Fruit fly (Drosophila melanogaster): ENCODE measurements around the gene FoxK.
A peak's percentile ranks its signal among the peaks of the same experiment; 100 is the strongest.

FoxK gene

DNA sequence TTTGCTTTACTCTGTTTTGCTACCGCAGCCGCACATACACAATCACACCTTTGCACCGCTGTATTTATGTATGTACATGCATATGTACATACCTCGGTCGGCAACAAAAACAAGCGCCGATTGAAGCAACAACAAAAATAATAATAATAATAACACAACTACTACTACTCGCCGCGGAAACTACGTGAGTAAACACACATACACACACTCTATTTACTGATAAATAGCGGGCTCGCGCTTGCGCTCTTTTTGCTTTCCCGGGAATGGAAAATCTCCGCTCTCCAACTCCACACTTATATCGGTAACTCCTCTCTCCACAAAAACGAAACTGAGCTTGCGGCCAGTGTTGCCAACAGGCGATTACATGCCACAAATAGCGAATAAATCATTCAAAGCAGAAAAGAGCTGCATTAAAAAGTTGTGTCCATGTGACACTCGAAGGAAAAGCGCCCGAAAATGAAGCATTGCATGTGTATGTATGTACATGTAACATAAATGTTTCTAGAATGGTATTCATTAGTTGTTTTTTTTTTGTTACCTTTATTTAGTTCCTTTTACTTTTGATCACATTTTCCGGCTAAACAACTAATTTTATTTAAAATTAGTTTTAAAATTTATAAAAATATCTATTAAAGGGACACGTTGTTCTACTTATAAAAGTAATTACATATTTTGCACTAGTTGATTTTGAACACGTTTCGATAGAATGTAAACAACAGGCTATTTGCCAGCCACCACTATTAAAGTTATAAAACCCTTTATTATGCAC is 1.8 kb downstream of the FoxK start (continued):
- TF ChIP-seq fd3F (GFP tag; optimal IDR thresholded peaks at IDR 0.05) (peak; percentile 61), hb (GFP tag; IDR thresholded peaks at IDR 0.05; ENCODE audit: partially characterized antibody) (no peak), CG4328 (GFP tag; optimal IDR thresholded peaks at IDR 0.05) (peak; percentile 95), ac (GFP tag; optimal IDR thresholded peaks at IDR 0.05) (peak; percentile 70), CG9215 (GFP tag; IDR thresholded peaks at IDR 0.05) (peak; percentile 60), nom (GFP tag; optimal IDR thresholded peaks at IDR 0.05) (peak; percentile 73), CG17912 (GFP tag; optimal IDR thresholded peaks at IDR 0.05) (peak; percentile 92), CG1603 (tag; optimal IDR thresholded peaks at IDR 0.05) (peak; percentile 64), CG2129 (GFP tag; IDR thresholded peaks at IDR 0.05; ENCODE audit: partially characterized antibody) (no peak), CG12104 (GFP tag; optimal IDR thresholded peaks at IDR 0.05) (peak; percentile 47), CG33557 (GFP tag; optimal IDR thresholded peaks at IDR 0.05) (peak; percentile 85), psq (GFP tag; optimal IDR thresholded peaks at IDR 0.05) (peak; percentile 67), CG10321 (GFP tag; IDR thresholded peaks at IDR 0.05) (no peak), ERR (GFP tag; optimal IDR thresholded peaks at IDR 0.05) (peak; percentile 17), CG12071 (GFP tag; optimal IDR thresholded peaks at IDR 0.05) (peak; percentile 80), usp (GFP tag; optimal IDR thresholded peaks at IDR 0.05) (no peak), oc (tag; optimal IDR thresholded peaks at IDR 0.05) (no peak), CG18476 (GFP tag; optimal IDR thresholded peaks at IDR 0.05) (peak; percentile 46), ems (GFP tag; optimal IDR thresholded peaks at IDR 0.05) (peak; percentile 15), Elba2 (GFP tag; optimal IDR thresholded peaks at IDR 0.05) (no peak), sug (tag; optimal IDR thresholded peaks at IDR 0.05) (peak; percentile 85), CG7372 (GFP tag; IDR thresholded peaks at IDR 0.05) (no peak), CG11398 (GFP tag; optimal IDR thresholded peaks at IDR 0.05) (peak; percentile 68), CG13775 (GFP tag; optimal IDR thresholded peaks at IDR 0.05) (no peak), CG6791 (GFP tag; IDR thresholded peaks at IDR 0.05; ENCODE audit: partially characterized antibody) (no peak), CG2116 (GFP tag; optimal IDR thresholded peaks at IDR 0.05) (peak; percentile 54), CG1647 (GFP tag; optimal IDR thresholded peaks at IDR 0.05) (peak; percentile 47), kah (GFP tag; optimal IDR thresholded peaks at IDR 0.05) (peak; percentile 58), Oaz (GFP tag; IDR thresholded peaks at IDR 0.05) (no peak), gfzf (GFP tag; optimal IDR thresholded peaks at IDR 0.05) (no peak), salm (tag; optimal IDR thresholded peaks at IDR 0.05) (peak; percentile 37), NC2β (GFP tag; optimal IDR thresholded peaks at IDR 0.05) (peak; percentile 81), run (tag; optimal IDR thresholded peaks at IDR 0.05) (peak; percentile 63), Side (GFP tag; optimal IDR thresholded peaks at IDR 0.05) (peak; percentile 80), sd (tag; optimal IDR thresholded peaks at IDR 0.05) (peak; percentile 93), cad (GFP tag; optimal IDR thresholded peaks at IDR 0.05) (no peak), amos (GFP tag; IDR thresholded peaks at IDR 0.05; ENCODE audit: partially characterized antibody) (no peak; the same call in 1 of the 2 replicates), pnt (GFP tag; optimal IDR thresholded peaks at IDR 0.05) (peak; percentile 48), CG5953 (GFP tag; IDR thresholded peaks at IDR 0.05) (peak; percentile 49), Doc3 (GFP tag; IDR thresholded peaks at IDR 0.05; ENCODE audit: partially characterized antibody) (peak; percentile 43; the same call in 1 of the 3 replicates), bcd (GFP tag; optimal IDR thresholded peaks at IDR 0.05) (no peak), bab2 (GFP tag; optimal IDR thresholded peaks at IDR 0.05) (peak; percentile 77), CG8478 (optimal IDR thresholded peaks at IDR 0.05) (no peak), CkIIα-i1 (GFP tag; IDR thresholded peaks at IDR 0.05) (no peak), dpn (GFP tag; optimal IDR thresholded peaks at IDR 0.05) (peak; percentile 16 to 49), ssp (GFP tag; IDR thresholded peaks at IDR 0.05) (no peak), CG10431 (GFP tag; optimal IDR thresholded peaks at IDR 0.05) (peak; percentile 86), Dref (GFP tag; IDR thresholded peaks at IDR 0.05) (no peak), CG10543 (GFP tag; optimal IDR thresholded peaks at IDR 0.05) (peak; percentile 98), corto (GFP tag; optimal IDR thresholded peaks at IDR 0.05) (peak; percentile 74)
